Worm (Caenorhabditis elegans) whole organism, dauer: Measurements from ENCODE around the gene srh-218.

Experiments used
- unc-62 ChIP-seq: sonication (generic microtip); optimal IDR thresholded peaks from 2 replicates; lab custom pipeline; 2017; ENCODE audit warnings: missing biosample characterization, missing genetic modification reagents, missing genetic modification characterization

The srh-218 gene

DNA sequence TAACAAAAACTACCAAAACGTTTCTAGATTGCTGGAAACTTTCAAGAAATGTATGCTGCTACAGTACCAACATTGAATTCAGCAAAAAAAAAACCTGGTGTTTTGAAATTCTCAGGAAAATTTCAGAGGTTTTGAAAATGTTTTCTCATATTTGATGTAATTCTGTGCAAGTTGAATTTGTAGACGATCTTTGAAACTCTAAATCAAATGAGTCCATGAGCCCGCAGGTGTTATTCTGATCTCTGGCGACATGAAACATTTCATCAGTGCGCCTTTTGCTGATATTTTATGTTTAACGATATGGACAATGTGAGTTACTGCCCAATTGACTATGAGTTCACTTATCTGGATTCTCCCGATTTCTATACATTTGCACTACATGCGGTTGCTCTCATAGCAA, at the start of gene srh-218:
Gene srh-218 (plus strand): TSS at position 301 of the 400 bp plus-strand sequence.
- no peak for TF ChIP-seq unc-62

DNA sequence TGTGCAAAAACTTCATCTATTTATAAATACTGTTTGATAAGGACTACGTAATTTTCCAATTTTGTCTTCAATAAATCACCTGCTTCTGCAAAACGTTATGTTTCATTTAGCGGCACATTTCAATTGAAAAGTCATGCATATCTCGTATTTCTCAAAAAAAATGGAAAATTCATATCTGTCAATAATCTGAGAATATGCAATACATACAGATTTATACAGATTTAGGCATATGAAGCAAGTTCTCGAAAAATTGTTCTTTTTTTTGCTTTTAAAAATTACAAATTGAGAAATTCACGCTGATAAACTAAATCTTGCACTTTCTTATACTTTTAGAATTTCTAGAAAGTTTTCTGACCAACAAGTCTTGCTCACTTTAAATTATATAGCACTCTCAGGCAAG, 49.6 kb upstream of the srh-218 start, which contains the start of gene T26H5.11:
Gene T26H5.11 (minus strand): TSS at position 101 of the 400 bp plus-strand sequence.
- no peak for TF ChIP-seq unc-62

- no peak for TF ChIP-seq unc-62
Observed at ce11 chrV:15444615-15445014, 49.2 kb upstream of the srh-218 start, which contains the start of gene T26H5.9. T26H5.9 (plus strand) TSS chrV:15444916.

ce11 chrV:15445437-15445836, 48.3 kb upstream of the srh-218 start, which contains the start of gene srh-239:
srh-239 (plus strand) TSS chrV:15445737.
- no peak for TF ChIP-seq unc-62

ce11 chrV:15448408-15448807, 45.4 kb upstream of the srh-218 start, which contains the start of gene T26H5.4:
T26H5.4 (minus strand) TSS chrV:15448701.
- no peak for TF ChIP-seq unc-62

ce11 chrV:15448865-15449264, 44.9 kb upstream of the srh-218 start, which contains the start of gene T26H5.14:
T26H5.14 (plus strand) TSS chrV:15449165.
- no peak for TF ChIP-seq unc-62

DNA sequence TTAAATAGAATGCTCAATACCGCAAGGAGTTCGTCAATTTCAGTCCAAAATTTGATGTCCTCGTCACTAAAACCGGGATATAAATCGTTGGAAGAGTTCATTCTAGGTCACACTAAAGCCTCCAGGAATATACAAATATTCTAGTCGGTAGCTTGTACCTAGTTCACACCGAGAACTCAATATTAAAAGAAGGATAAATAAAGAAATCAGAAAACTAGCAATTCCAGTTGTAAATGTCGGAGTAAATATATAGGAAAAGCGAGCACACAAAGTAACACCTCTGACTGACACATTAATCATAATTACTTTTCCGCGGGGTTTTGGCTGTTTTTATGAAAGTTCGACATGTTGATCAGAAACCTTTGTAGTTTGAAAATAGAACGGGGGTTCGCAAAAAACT, 42.4 kb upstream of the srh-218 start, which contains the start of gene srw-33:
Gene srw-33 (minus strand): TSS at position 101 of the 400 bp plus-strand sequence.
- TF ChIP-seq unc-62, result no peak

DNA sequence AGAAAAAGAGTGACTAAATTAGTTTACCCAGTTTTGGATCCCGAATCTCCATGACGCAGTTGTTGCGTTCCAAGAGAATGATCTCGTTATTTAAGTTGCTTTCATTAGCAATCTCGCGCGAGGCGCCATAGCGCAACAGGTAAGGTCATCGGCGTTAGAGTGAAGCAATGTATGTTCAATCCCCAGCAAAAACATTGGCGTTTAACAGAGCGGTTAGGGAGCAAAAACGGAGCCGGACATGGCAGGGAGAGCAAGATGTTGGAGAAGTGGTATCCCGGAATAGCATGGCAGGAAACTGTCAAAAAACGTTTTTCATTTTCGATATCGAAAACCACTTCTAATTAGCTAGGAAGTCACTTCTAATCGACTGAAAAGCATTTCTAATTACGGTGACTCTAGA, 39.5 kb upstream of the srh-218 start:
- no peak for TF ChIP-seq unc-62

- TF ChIP-seq unc-62, result no peak
Observed at ce11 chrV:15459088-15459487, 34.7 kb upstream of the srh-218 start, which contains the start of gene str-71. str-71 (minus strand) TSS chrV:15459188.

- TF ChIP-seq unc-62, result no peak
Observed at ce11 chrV:15464402-15464801, 29.4 kb upstream of the srh-218 start, which contains the start of gene rocf-1. rocf-1 (minus strand) TSS chrV:15464502.

ce11 chrV:15465032-15465727, 28.6 kb upstream of the srh-218 start, which contains the start of gene pqn-71:
pqn-71 (plus strand) TSS chrV:15465677.
- TF ChIP-seq unc-62, result no peak

- no peak for TF ChIP-seq unc-62
Observed at ce11 chrV:15466017-15466416, 27.8 kb upstream of the srh-218 start.

DNA sequence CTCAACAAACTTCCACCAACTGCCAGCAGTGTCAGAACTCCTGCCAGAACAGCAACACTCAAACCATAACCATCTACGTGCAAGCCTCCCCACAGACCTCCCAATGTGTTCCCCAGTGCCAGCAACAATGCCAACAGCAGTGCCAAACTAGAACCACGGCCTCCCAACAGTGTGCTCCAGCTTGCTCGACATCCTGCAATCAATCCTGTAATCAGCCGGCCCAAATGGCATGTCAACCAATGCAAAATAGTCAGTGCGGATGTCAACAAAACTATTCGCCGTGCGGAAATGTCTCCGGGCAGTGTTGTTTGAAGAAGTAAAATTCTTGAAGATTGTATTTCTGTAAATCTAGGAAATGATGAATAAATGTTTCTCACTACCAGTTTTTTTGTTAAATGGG, 27.1 kb upstream of the srh-218 start:
- TF ChIP-seq unc-62, result no peak

DNA sequence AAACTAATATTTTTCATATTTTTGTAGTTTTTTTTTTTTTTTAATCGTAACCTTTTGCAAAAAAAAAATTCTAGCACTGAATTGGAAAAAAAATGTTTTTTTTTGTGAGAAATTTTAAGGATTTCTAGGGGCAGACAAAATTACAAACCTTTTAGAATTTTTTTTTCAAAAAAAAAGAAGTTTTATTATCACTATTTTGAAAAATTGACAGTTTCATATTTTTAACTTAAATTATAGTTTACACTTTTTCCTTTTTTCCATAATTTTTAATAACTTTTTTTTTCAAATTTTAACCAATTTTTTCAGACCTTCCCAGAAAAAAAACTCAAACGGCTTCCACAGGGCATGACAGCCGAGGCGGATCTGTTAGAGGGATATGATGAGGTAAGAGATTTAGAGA, 22.8 kb upstream of the srh-218 start, which contains the start of gene dpf-1:
Gene dpf-1 (plus strand): TSS at position 301 of the 400 bp plus-strand sequence.
- no peak for TF ChIP-seq unc-62

DNA sequence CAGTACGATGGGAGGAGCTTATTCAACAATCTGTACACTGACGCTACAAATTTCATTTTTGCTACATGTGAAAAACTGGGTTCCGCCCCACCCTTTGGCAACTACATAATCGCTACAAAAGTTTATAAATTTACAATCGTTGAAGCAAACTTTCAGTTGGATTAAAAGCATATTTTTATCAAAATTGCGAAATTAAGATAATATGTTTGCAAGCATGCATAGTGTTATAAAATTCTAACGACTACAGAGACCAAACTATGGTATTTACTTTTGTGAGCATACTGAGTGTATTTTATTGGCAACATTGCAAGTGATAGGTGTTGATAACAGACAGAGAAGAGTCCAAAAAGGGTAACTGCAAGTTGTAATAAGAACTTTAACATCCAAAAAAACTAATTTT, 15.2 kb upstream of the srh-218 start, which contains the start of gene C06B8.2:
Gene C06B8.2 (minus strand): TSS at position 153 of the 400 bp plus-strand sequence.
- TF ChIP-seq unc-62, result no peak

DNA sequence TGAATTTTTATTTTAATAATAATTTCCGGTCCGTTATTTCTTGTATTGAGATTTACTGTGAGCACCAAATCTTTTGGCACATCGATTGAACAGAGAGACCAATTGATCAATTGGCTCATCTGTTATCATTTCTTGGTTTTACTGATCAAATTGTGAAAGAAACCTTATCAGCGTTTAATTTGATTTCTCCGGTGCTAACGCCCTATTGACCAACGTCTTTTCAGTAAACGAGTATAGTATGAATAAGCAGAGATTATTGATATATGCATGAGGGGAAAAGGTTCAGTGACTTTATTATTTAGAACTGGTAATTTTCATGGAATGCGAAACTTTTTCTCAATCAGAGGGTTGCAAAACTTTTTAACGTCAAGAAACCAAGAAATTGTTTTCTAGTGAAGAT, 14.7 kb upstream of the srh-218 start:
- no peak for TF ChIP-seq unc-62

- TF ChIP-seq unc-62, result no peak
Observed at ce11 chrV:15479825-15480224, 14.0 kb upstream of the srh-218 start.
